Worm (Caenorhabditis elegans): ENCODE measurements around the gene chil-5.

Gene chil-5

DNA sequence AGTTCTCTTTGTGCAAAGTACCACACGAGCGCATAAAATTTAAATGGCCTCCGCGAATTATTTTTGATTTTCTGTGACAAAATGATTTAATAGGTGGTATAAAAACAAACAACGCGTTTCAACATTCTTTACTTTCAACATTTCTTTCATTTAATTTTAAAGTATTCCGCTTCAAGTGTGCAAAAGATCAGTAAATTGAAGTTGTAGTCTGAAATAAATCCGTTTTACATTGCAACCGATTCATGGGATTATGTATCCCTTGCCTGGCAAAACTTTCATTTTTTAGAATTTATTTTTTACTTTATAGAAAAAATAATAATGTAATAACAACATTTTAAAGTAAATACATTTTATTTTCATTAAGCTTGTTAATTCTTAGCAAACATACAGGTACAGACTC lies 35.0 kb upstream of the chil-5 start, which contains the start of gene F26C11.1:
TSS of gene F26C11.1 (plus strand) at position 301 of the 400 bp plus-strand sequence.
- no peak for TF ChIP-seq hlh-8 (tag; optimal IDR thresholded peaks at IDR 0.05)
- no peak for TF ChIP-seq ceh-18 (tag; optimal IDR thresholded peaks at IDR 0.05)
- TF ChIP-seq elt-2 (tag; optimal IDR thresholded peaks at IDR 0.05) = no peak
- TF ChIP-seq nfya-1 (tag; optimal IDR thresholded peaks at IDR 0.05) = no peak
- no peak for TF ChIP-seq elt-4 (tag; optimal IDR thresholded peaks at IDR 0.05)
- TF ChIP-seq ceh-6 (GFP tag; optimal IDR thresholded peaks at IDR 0.05) = no peak
- TF ChIP-seq ahr-1 (tag; optimal IDR thresholded peaks at IDR 0.05) = no peak
- TF ChIP-seq pag-3 (tag; optimal IDR thresholded peaks at IDR 0.05; ENCODE audit: borderline replicate concordance) = no peak
- no peak for TF ChIP-seq ceh-48 (tag; optimal IDR thresholded peaks at IDR 0.05)
- TF ChIP-seq ref-2 (tag; optimal IDR thresholded peaks at IDR 0.05) = no peak
- TF ChIP-seq lin-11 (tag; optimal IDR thresholded peaks at IDR 0.05) = no peak
- TF ChIP-seq sox-4 (tag; optimal IDR thresholded peaks at IDR 0.05) = no peak
- TF ChIP-seq C08G9.2 (tag; optimal IDR thresholded peaks at IDR 0.05) = no peak
- TF ChIP-seq tbx-2 (tag; optimal IDR thresholded peaks at IDR 0.05) = no peak

DNA sequence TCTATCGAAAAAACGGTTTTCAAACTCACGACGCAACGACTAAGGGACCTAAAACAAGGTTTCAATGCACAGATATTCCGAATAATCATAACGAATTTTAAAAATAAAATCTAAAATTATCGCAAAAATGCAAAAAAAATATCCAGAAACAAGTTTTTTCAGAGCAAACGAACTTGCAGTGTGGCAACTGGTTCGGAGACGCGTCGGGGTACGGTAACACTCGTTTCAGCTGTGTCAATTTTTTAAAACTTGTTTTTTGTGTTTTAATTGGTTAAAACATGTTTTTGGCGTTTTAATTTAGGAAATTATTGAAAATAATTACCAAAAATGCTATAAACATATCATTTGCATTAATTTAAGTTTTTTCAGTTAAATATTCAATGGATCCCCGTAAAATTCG lies 32.9 kb upstream of the chil-5 start, which contains the start of gene C08H9.16:
TSS of gene C08H9.16 (plus strand) at position 370 of the 400 bp plus-strand sequence.
- TF ChIP-seq hlh-13 (GFP tag; optimal IDR thresholded peaks at IDR 0.05) (no peak), unc-42 (tag; optimal IDR thresholded peaks at IDR 0.05) (peak; percentile 33), nfya-1 (tag; optimal IDR thresholded peaks at IDR 0.05) (peak; percentile 73), hlh-30 (tag; optimal IDR thresholded peaks at IDR 0.05; ENCODE audit: insufficient read depth) (no peak)

DNA sequence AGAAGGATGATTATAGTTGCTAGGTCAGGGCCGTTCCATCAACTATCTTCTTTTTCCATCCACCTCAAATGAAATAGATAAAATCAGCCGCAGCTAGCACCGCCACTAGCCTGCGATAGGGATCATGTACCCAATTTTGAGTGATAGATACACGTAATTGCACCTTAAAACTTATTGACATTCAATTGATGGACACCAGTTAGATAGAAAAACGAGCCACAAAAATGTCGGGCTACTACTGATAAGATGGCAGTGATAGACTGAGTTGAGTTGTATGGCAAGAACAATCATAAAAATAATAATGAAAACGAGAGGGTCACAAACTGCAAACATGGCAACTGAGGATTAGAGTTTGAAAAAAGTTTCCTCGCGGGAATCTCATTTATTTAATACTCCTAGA lies 32.3 kb upstream of the chil-5 start:
- TF ChIP-seq elt-2 (tag; optimal IDR thresholded peaks at IDR 0.05) (peak; percentile 81), Y22D7AL.16 (tag; optimal IDR thresholded peaks at IDR 0.05) (no peak)

DNA sequence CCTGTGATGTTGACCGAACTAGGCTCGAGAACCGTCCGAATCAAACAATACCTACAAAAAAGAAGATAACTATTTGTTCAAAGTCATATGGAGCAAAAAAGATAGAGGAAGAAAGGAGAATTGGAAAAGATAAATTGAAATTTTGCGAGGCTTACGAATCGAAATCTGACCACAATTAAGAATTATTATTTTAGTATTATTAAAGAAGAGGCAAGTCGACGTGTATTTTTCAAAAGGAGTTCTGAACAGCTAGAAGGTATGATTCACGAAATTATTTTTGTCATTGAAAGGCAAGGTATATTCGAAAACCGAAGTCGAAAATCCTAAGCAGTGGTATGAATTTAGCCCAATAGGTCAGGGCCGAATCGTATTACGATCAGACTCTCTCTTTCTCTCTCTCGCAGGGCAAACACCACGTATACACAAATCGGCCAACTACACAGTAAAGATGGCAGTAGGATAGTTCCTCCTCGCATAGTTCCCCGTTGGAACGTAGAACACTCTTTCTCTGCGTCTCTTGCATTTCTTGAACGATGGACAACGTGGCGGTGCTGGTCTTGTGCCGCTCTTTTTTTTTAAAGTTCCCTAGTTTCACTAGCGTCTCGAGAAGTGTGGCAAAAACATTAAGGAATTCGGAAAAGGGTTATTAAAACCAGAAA lies 31.7 kb upstream of the chil-5 start, which contains the start of gene vgln-1:
TSS of gene vgln-1 (minus strand) at position 51 of the 659 bp plus-strand sequence.
- TF ChIP-seq C38D4.7 (GFP tag; optimal IDR thresholded peaks at IDR 0.05) = no peak
- TF ChIP-seq ceh-48 (tag; optimal IDR thresholded peaks at IDR 0.05) = no peak

DNA sequence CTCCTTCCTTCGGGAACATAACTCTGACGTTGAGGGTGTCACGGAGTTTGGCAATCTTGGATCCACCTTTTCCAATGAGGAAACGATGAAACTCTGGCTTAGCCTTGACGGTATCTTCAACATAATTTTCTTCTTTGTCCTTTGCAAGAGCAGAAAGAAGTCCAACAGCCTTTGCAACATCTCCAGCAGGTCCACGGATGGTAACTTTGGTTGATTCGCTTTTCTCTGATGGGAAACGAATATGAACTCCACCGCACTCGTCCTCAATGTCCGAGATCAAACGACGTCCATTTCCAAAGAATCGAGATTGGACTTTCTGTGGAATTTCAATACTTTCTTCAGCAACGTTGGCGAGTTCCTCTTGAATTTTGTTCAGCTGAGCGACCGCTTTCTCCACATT lies 29.1 kb upstream of the chil-5 start:
- no peak for TF ChIP-seq pax-1 (tag; optimal IDR thresholded peaks at IDR 0.05)
- TF ChIP-seq ceh-19 (GFP tag; optimal IDR thresholded peaks at IDR 0.05) = no peak
- no peak for TF ChIP-seq eyg-1 (tag; optimal IDR thresholded peaks at IDR 0.05)
- no peak for TF ChIP-seq unc-86 (tag; optimal IDR thresholded peaks at IDR 0.05)
- TF ChIP-seq unc-55 (GFP tag; optimal IDR thresholded peaks at IDR 0.05) = no peak
- no peak for TF ChIP-seq ceh-30 (tag; optimal IDR thresholded peaks at IDR 0.05)
- no peak for TF ChIP-seq ceh-14 (tag; optimal IDR thresholded peaks at IDR 0.05)
- TF ChIP-seq pros-1 (tag; optimal IDR thresholded peaks at IDR 0.05) = no peak
- no peak for TF ChIP-seq odd-2 (tag; optimal IDR thresholded peaks at IDR 0.05)
- TF ChIP-seq Y22D7AL.16 (tag; optimal IDR thresholded peaks at IDR 0.05) = no peak
- no peak for TF ChIP-seq syd-9 (tag; optimal IDR thresholded peaks at IDR 0.05)
- no peak for TF ChIP-seq C38D4.7 (GFP tag; optimal IDR thresholded peaks at IDR 0.05)
- no peak for TF ChIP-seq tbx-7 (tag; optimal IDR thresholded peaks at IDR 0.05)

DNA sequence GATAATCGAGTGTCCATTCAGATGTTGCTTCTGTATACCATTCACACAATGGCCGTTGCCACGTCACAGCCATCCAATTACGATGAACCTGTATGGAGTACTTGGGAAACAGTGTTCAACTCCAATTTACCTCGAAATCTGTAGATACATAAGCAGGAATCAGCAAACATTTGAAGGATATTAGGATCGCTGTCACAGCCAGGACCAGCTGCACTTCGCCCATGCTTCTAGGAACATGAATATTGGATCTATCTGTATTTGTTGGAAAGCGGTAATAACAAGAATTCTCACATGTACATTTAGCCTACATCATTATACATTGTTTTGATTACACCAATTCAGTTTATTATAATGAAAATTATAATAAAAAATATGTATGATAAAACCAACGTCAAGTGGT lies 26.7 kb upstream of the chil-5 start, which contains the start of gene algn-8:
TSS of gene algn-8 (minus strand) at position 227 of the 400 bp plus-strand sequence.
- no peak for TF ChIP-seq dve-1 (tag; optimal IDR thresholded peaks at IDR 0.05)
- no peak for TF ChIP-seq ref-2 (tag; optimal IDR thresholded peaks at IDR 0.05)
- no peak for TF ChIP-seq ceh-6 (GFP tag; optimal IDR thresholded peaks at IDR 0.05)
- no peak for TF ChIP-seq hlh-15 (tag; optimal IDR thresholded peaks at IDR 0.05)
- TF ChIP-seq pag-3 (tag; optimal IDR thresholded peaks at IDR 0.05; ENCODE audit: borderline replicate concordance) = no peak
- TF ChIP-seq elt-4 (tag; optimal IDR thresholded peaks at IDR 0.05) = no peak
- no peak for TF ChIP-seq unc-86 (tag; optimal IDR thresholded peaks at IDR 0.05)
- TF ChIP-seq hlh-8 (tag; optimal IDR thresholded peaks at IDR 0.05) = no peak

Measured in whole organism, late embryonic.